7 worm cellular contexts compared by ENCODE assay signal in genomic region chrII:11167039-11167438, ce11.
A peak's percentile ranks its signal among the peaks of the same experiment; 100 is the strongest.
TF ChIP-seq lines count a peak whose summit lies in the region.

No protein-coding gene starts in this region.

TF ChIP-seq in whole organism, L1 larva, 84 proteins besides CTCF, POLR2A, EP300 and RAD21 (continues in another document):
- TF ChIP-seq rnt-1 (tag; optimal IDR thresholded peaks at IDR 0.05; lab: Kevin White, UChicago) (peak; percentile 93), pax-3 (tag; optimal IDR thresholded peaks at IDR 0.05; lab: Kevin White, UChicago) (peak; percentile 16), unc-30 (tag; optimal IDR thresholded peaks at IDR 0.05; lab: Kevin White, UChicago) (no peak), lin-15B (tag; optimal IDR thresholded peaks at IDR 0.05; lab: Kevin White, UChicago) (no peak), nhr-85 (tag; lab: Kevin White, UChicago) (peak; percentile 95), mab-9 (GFP tag; IDR thresholded peaks at IDR 0.05; lab: Robert Waterston, UW) (no peak), pag-3 (tag; optimal IDR thresholded peaks at IDR 0.05; lab: Kevin White, UChicago; ENCODE audit: borderline replicate concordance, insufficient read depth) (no peak), egl-13 (tag; optimal IDR thresholded peaks at IDR 0.05; lab: Kevin White, UChicago) (peak; percentile 50), lir-3 (tag; optimal IDR thresholded peaks at IDR 0.05; lab: Kevin White, UChicago; ENCODE audit: poor library complexity) (no peak), ces-1 (GFP tag; optimal IDR thresholded peaks at IDR 0.05; lab: Kevin White, UChicago) (no peak), ama-1 (optimal IDR thresholded peaks at IDR 0.05; lab: Kevin White, UChicago) (peak; percentile 89), lin-13 (GFP tag; optimal IDR thresholded peaks at IDR 0.05; lab: Kevin White, UChicago) (no peak), hlh-4 (tag; optimal IDR thresholded peaks at IDR 0.05; lab: Kevin White, UChicago) (no peak)

TF ChIP-seq in whole organism, L2 larva, 48 proteins besides CTCF, POLR2A, EP300 and RAD21 (continues in another document):
- no peak for TF ChIP-seq ZK546.5 (tag; optimal IDR thresholded peaks at IDR 0.05; lab: Kevin White, UChicago)
- TF ChIP-seq unc-39 (tag; optimal IDR thresholded peaks at IDR 0.05; lab: Kevin White, UChicago): no peak
- TF ChIP-seq lsy-2 (tag; optimal IDR thresholded peaks at IDR 0.05; lab: Kevin White, UChicago): peak; percentile 43 to 56
- no peak for TF ChIP-seq nhr-77 (tag; optimal IDR thresholded peaks at IDR 0.05; lab: Kevin White, UChicago)
- no peak for TF ChIP-seq elt-3 (tag; optimal IDR thresholded peaks at IDR 0.05; lab: Kevin White, UChicago)
- no peak for TF ChIP-seq elt-1 (tag; optimal IDR thresholded peaks at IDR 0.05; lab: Kevin White, UChicago)
- TF ChIP-seq ztf-4 (tag; optimal IDR thresholded peaks at IDR 0.05; lab: Kevin White, UChicago): peak; percentile 25
- TF ChIP-seq gmeb-1 (tag; optimal IDR thresholded peaks at IDR 0.05; lab: Kevin White, UChicago): peak; percentile 76
- TF ChIP-seq nhr-10 (tag; optimal IDR thresholded peaks at IDR 0.05; lab: Kevin White, UChicago): no peak
- peak; percentile 29 for TF ChIP-seq unc-55 (GFP tag; optimal IDR thresholded peaks at IDR 0.05; lab: Kevin White, UChicago)
- TF ChIP-seq nhr-21 (tag; optimal IDR thresholded peaks at IDR 0.05; lab: Kevin White, UChicago): peak; percentile 84
- peak; percentile 18 for TF ChIP-seq lin-11 (tag; optimal IDR thresholded peaks at IDR 0.05; lab: Kevin White, UChicago)
- no peak for TF ChIP-seq ztf-11 (tag; optimal IDR thresholded peaks at IDR 0.05; lab: Kevin White, UChicago)
- no peak for TF ChIP-seq mbf-1 (tag; optimal IDR thresholded peaks at IDR 0.05; lab: Kevin White, UChicago)

TF ChIP-seq in whole organism, L3 larva, 47 proteins besides CTCF, POLR2A, EP300 and RAD21 (continues in another document):
- TF ChIP-seq elt-1 (tag; optimal IDR thresholded peaks at IDR 0.05; lab: Kevin White, UChicago): no peak
- peak; percentile 91 for TF ChIP-seq nhr-43 (tag; optimal IDR thresholded peaks at IDR 0.05; lab: Kevin White, UChicago; ENCODE audit: poor library complexity, severe bottlenecking)
- peak; percentile 36 for TF ChIP-seq tbx-2 (tag; optimal IDR thresholded peaks at IDR 0.05; lab: Kevin White, UChicago)
- TF ChIP-seq lsy-12 (tag; optimal IDR thresholded peaks at IDR 0.05; lab: Kevin White, UChicago): peak; percentile 65
- peak; percentile 43 for TF ChIP-seq nhr-77 (tag; optimal IDR thresholded peaks at IDR 0.05; lab: Kevin White, UChicago)
- peak; percentile 65 for TF ChIP-seq nhr-25 (tag; optimal IDR thresholded peaks at IDR 0.05; lab: Kevin White, UChicago)
- peak; percentile 50 for TF ChIP-seq elt-2 (tag; optimal IDR thresholded peaks at IDR 0.05; lab: Kevin White, UChicago)
- TF ChIP-seq lin-39 (tag; optimal IDR thresholded peaks at IDR 0.05; lab: Kevin White, UChicago): peak; percentile 28
- peak; percentile 96 for TF ChIP-seq ama-1 (optimal IDR thresholded peaks at IDR 0.05; lab: Kevin White, UChicago)
- TF ChIP-seq nhr-23 (tag; optimal IDR thresholded peaks at IDR 0.05; lab: Kevin White, UChicago): peak; percentile 70
- no peak for TF ChIP-seq fkh-2 (tag; optimal IDR thresholded peaks at IDR 0.05; lab: Kevin White, UChicago)
- peak; percentile 40 for TF ChIP-seq lin-15B (tag; optimal IDR thresholded peaks at IDR 0.05; lab: Kevin White, UChicago)
- peak; percentile 78 for TF ChIP-seq aly-2 (tag; optimal IDR thresholded peaks at IDR 0.05; lab: Kevin White, UChicago)

TF ChIP-seq in whole organism, L4 larva, 104 proteins besides CTCF, POLR2A, EP300 and RAD21 (continues in another document):
- TF ChIP-seq ceh-82 (tag; optimal IDR thresholded peaks at IDR 0.05; lab: Kevin White, UChicago): no peak
- TF ChIP-seq nhr-111 (GFP tag; optimal IDR thresholded peaks at IDR 0.05; lab: Kevin White, UChicago): peak; percentile 59
- no peak for TF ChIP-seq nhr-41 (GFP tag; IDR thresholded peaks at IDR 0.05; lab: Robert Waterston, UW)
- no peak for TF ChIP-seq ceh-32 (tag; optimal IDR thresholded peaks at IDR 0.05; lab: Kevin White, UChicago; ENCODE audit: poor library complexity)
- TF ChIP-seq F37D6.2 (tag; optimal IDR thresholded peaks at IDR 0.05; lab: Kevin White, UChicago): no peak
- TF ChIP-seq dmd-8 (GFP tag; IDR thresholded peaks at IDR 0.05; lab: Robert Waterston, UW): 0 out of 2 replicates have a peak, but pooled peaks have one; percentile 26
- no peak for TF ChIP-seq nhr-237 (tag; optimal IDR thresholded peaks at IDR 0.05; lab: Kevin White, UChicago)
- TF ChIP-seq Y105C5A.15 (GFP tag; IDR thresholded peaks at IDR 0.05; lab: Robert Waterston, UW): 0 out of 2 replicates have a peak, but pooled peaks have one; percentile 78
- peak; percentile 55; the same call in 1 of the 2 replicates for TF ChIP-seq pha-4 (GFP tag; IDR thresholded peaks at IDR 0.05; lab: Robert Waterston, UW)
- TF ChIP-seq pha-4 (tag; optimal IDR thresholded peaks at IDR 0.05; lab: Kevin White, UChicago): no peak
- TF ChIP-seq dmd-9 (GFP tag; IDR thresholded peaks at IDR 0.05; lab: Robert Waterston, UW): no peak
- peak; percentile 68 for TF ChIP-seq arid-1 (GFP tag; conservative IDR thresholded peaks at IDR 0.05; lab: Robert Waterston, UW)
- no peak for TF ChIP-seq daf-19 (GFP tag; conservative IDR thresholded peaks at IDR 0.05; lab: Robert Waterston, UW)

TF ChIP-seq in whole organism, early embryonic, 17 proteins besides CTCF, POLR2A, EP300 and RAD21:
- TF ChIP-seq ama-1 (optimal IDR thresholded peaks at IDR 0.05; lab: Kevin White, UChicago): no peak
- TF ChIP-seq hmg-4 (GFP tag; optimal IDR thresholded peaks at IDR 0.05; lab: Kevin White, UChicago): peak; percentile 38
TF ChIP-seq in whole organism, early embryonic: peak in this region for 1.

TF ChIP-seq in whole organism, late embryonic, 69 proteins besides CTCF, POLR2A, EP300 and RAD21:
- TF ChIP-seq ama-1 (optimal IDR thresholded peaks at IDR 0.05; lab: Kevin White, UChicago): peak; percentile 68
- no peak for TF ChIP-seq ceh-19 (GFP tag; optimal IDR thresholded peaks at IDR 0.05; lab: Kevin White, UChicago)
- no peak for TF ChIP-seq pax-1 (tag; optimal IDR thresholded peaks at IDR 0.05; lab: Kevin White, UChicago)
- no peak for TF ChIP-seq F13H6.1 (tag; optimal IDR thresholded peaks at IDR 0.05; lab: Kevin White, UChicago)
- TF ChIP-seq C08G9.2 (tag; optimal IDR thresholded peaks at IDR 0.05; lab: Kevin White, UChicago): peak; percentile 18

TF ChIP-seq in whole organism, young adult, 124 proteins besides CTCF, POLR2A, EP300 and RAD21 (continues in another document):
- peak; percentile 95 for TF ChIP-seq attf-6 (GFP tag; IDR thresholded peaks at IDR 0.05; lab: Robert Waterston, UW)
- TF ChIP-seq ets-4 (GFP tag; optimal IDR thresholded peaks at IDR 0.05; lab: Kevin White, UChicago): peak; percentile 4
- TF ChIP-seq madf-8 (GFP tag; conservative IDR thresholded peaks at IDR 0.05; lab: Robert Waterston, UW): peak; percentile 79
- TF ChIP-seq sea-2 (GFP tag; IDR thresholded peaks at IDR 0.05; lab: Robert Waterston, UW): no peak
- TF ChIP-seq ztf-26 (tag; optimal IDR thresholded peaks at IDR 0.05; lab: Kevin White, UChicago): no peak
- 0 out of 2 replicates have a peak, but pooled peaks have one; percentile 25 for TF ChIP-seq lir-1 (GFP tag; conservative IDR thresholded peaks at IDR 0.05; lab: Robert Waterston, UW)
- TF ChIP-seq lsy-27 (tag; optimal IDR thresholded peaks at IDR 0.05; lab: Kevin White, UChicago; ENCODE audit: borderline replicate concordance, insufficient read depth): no peak
- TF ChIP-seq ztf-3 (GFP tag; optimal IDR thresholded peaks at IDR 0.05; lab: Kevin White, UChicago): no peak
- TF ChIP-seq sptf-2 (GFP tag; optimal IDR thresholded peaks at IDR 0.05; lab: Kevin White, UChicago): peak; percentile 75
- peak; percentile 86 for TF ChIP-seq rcor-1 (GFP tag; IDR thresholded peaks at IDR 0.05; lab: Robert Waterston, UW)
- TF ChIP-seq unc-130 (GFP tag; optimal IDR thresholded peaks at IDR 0.05; lab: Kevin White, UChicago): peak; percentile 54
- no peak for TF ChIP-seq cebp-1 (GFP tag; IDR thresholded peaks at IDR 0.05; lab: Robert Waterston, UW)
- TF ChIP-seq cebp-1 (tag; optimal IDR thresholded peaks at IDR 0.05; lab: Kevin White, UChicago): peak; percentile 56
- TF ChIP-seq F22D6.2 (tag; optimal IDR thresholded peaks at IDR 0.05; lab: Kevin White, UChicago): no peak
- TF ChIP-seq mel-28 (tag; optimal IDR thresholded peaks at IDR 0.05; lab: Kevin White, UChicago; ENCODE audit: borderline replicate concordance): no peak
- TF ChIP-seq zfh-2 (GFP tag; conservative IDR thresholded peaks at IDR 0.05; lab: Robert Waterston, UW): peak; percentile 90
- 0 out of 2 replicates have a peak, but pooled peaks have one; percentile 26 for TF ChIP-seq K11D2.4 (GFP tag; IDR thresholded peaks at IDR 0.05; lab: Robert Waterston, UW)
- no peak for TF ChIP-seq madf-3 (GFP tag; IDR thresholded peaks at IDR 0.05; lab: Robert Waterston, UW)
- no peak for TF ChIP-seq Y79H2A.3 (GFP tag; conservative IDR thresholded peaks at IDR 0.05; lab: Robert Waterston, UW)
- no peak for TF ChIP-seq B0035.1 (tag; optimal IDR thresholded peaks at IDR 0.05; lab: Kevin White, UChicago)
- TF ChIP-seq ama-1 (optimal IDR thresholded peaks at IDR 0.05; lab: Kevin White, UChicago): peak; percentile 82
- TF ChIP-seq ama-1 (GFP tag; optimal IDR thresholded peaks at IDR 0.05; lab: Kevin White, UChicago): peak in 1 of 2 experiments; percentile 38
- peak; percentile 40 for TF ChIP-seq B0261.1 (tag; optimal IDR thresholded peaks at IDR 0.05; lab: Kevin White, UChicago)
- TF ChIP-seq pha-4 (tag; optimal IDR thresholded peaks at IDR 0.05; lab: Kevin White, UChicago): no peak
- TF ChIP-seq die-1 (tag; optimal IDR thresholded peaks at IDR 0.05; lab: Kevin White, UChicago): peak; percentile 39
- no peak for TF ChIP-seq F10E7.11 (tag; optimal IDR thresholded peaks at IDR 0.05; lab: Kevin White, UChicago)
- no peak for TF ChIP-seq T07F8.4 (tag; optimal IDR thresholded peaks at IDR 0.05; lab: Kevin White, UChicago)
- TF ChIP-seq egl-44 (GFP tag; IDR thresholded peaks at IDR 0.05; lab: Robert Waterston, UW): peak; percentile 73; the same call in 1 of the 2 replicates
- peak; percentile 90 for TF ChIP-seq mcd-1 (GFP tag; IDR thresholded peaks at IDR 0.05; lab: Robert Waterston, UW)
- peak; percentile 84; the same call in 1 of the 2 replicates for TF ChIP-seq Y53G8AR.9 (GFP tag; conservative IDR thresholded peaks at IDR 0.05; lab: Robert Waterston, UW)
- no peak for TF ChIP-seq F52B5.7 (tag; optimal IDR thresholded peaks at IDR 0.05; lab: Kevin White, UChicago)
- peak; percentile 96 for TF ChIP-seq him-1 (tag; optimal IDR thresholded peaks at IDR 0.05; lab: Kevin White, UChicago)
- peak; percentile 72 for TF ChIP-seq F33H1.4 (GFP tag; IDR thresholded peaks at IDR 0.05; lab: Robert Waterston, UW)
- no peak for TF ChIP-seq ceh-79 (tag; optimal IDR thresholded peaks at IDR 0.05; lab: Kevin White, UChicago)
- no peak for TF ChIP-seq cebp-2 (GFP tag; IDR thresholded peaks at IDR 0.05; lab: Robert Waterston, UW)
- peak; percentile 91 for TF ChIP-seq dox-1 (GFP tag; IDR thresholded peaks at IDR 0.05; lab: Robert Waterston, UW)
- peak; percentile 40 for TF ChIP-seq lin-40 (tag; optimal IDR thresholded peaks at IDR 0.05; lab: Kevin White, UChicago)
